Worm (Caenorhabditis elegans) whole organism, early embryonic: Measurements from ENCODE around the gene piki-1.

ENCODE experiments used
- aly-1 ChIP-seq: sonication (generic microtip); optimal IDR thresholded peaks from 2 replicates; lab custom pipeline; 2016; ENCODE audit warnings: missing genetic modification characterization, missing compliant biosample characterization
- ama-1 ChIP-seq: fragments of 150-350 bp; optimal IDR thresholded peaks from 2 replicates; lab custom pipeline; 2014
- ceh-13 ChIP-seq: fragments of 200-800 bp; sonication (Bioruptor generic); optimal IDR thresholded peaks from 2 replicates; lab custom pipeline; 2018; ENCODE audit warnings: mild to moderate bottlenecking, missing genetic modification characterization, missing compliant biosample characterization
- flt-1 ChIP-seq: fragments of 200-800 bp; sonication (Bioruptor generic); IDR thresholded peaks from 2 replicates; pipeline ENCODE4 v1.3.6; 2022; ENCODE audit warnings: missing genetic modification characterization, missing compliant biosample characterization
- hnd-1 ChIP-seq: sonication (generic microtip); optimal IDR thresholded peaks from 2 replicates; lab custom pipeline; 2016; ENCODE audit warnings: missing genetic modification characterization, missing compliant biosample characterization
- pes-1 ChIP-seq: fragments of 200-800 bp; sonication (Bioruptor generic); IDR thresholded peaks from 2 replicates; pipeline ENCODE4 v1.3.6; 2022; ENCODE audit warnings: missing genetic modification reagents, missing genetic modification characterization, missing compliant biosample characterization
- sea-1 ChIP-seq: fragments of 200-800 bp; sonication (Bioruptor generic); conservative IDR thresholded peaks from 2 replicates; pipeline ENCODE4 v1.3.6; 2022; ENCODE audit warnings: missing genetic modification characterization, missing compliant biosample characterization
- tbx-11 ChIP-seq: fragments of 200-800 bp; sonication (Bioruptor generic); IDR thresholded peaks from 2 replicates; pipeline ENCODE4 v1.3.6; 2022; ENCODE audit warnings: missing genetic modification characterization, missing compliant biosample characterization
- tra-4 ChIP-seq: sonication (generic microtip); optimal IDR thresholded peaks from 2 replicates; lab custom pipeline; 2017; ENCODE audit warnings: missing genetic modification characterization, missing compliant biosample characterization

DNA sequence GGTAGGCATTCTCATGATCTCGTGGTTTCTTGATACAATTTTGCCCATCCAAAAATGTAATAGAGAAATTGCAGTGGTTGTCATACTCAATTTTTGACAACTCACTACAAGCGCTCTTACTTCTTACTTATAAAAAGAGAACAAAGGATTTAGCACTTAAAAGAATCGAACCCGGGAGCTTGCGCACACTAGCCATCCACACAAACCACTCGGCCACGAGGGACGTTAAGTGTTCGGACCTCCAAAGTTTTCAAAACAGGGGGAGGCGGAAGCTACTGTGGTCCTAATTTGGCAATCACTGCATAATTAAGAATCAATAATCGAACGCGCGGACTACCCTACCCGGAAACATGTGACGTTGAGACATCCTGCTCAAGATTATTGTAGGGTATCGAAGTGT, 3.5 kb downstream of the piki-1 start:
- no peak for TF ChIP-seq ama-1 (lab: Kevin White, UChicago)
- TF ChIP-seq aly-1 (tag; lab: Kevin White, UChicago): no peak
- no peak for TF ChIP-seq ceh-13 (GFP tag; lab: Kevin White, UChicago)
- no peak for TF ChIP-seq flt-1 (GFP tag; lab: Robert Waterston, UW)
- no peak for TF ChIP-seq tra-4 (tag; lab: Kevin White, UChicago)
- TF ChIP-seq sea-1 (GFP tag; lab: Robert Waterston, UW): no peak
- no peak for TF ChIP-seq hnd-1 (tag; lab: Kevin White, UChicago)
- no peak for TF ChIP-seq tbx-11 (GFP tag; lab: Robert Waterston, UW)
- no peak for TF ChIP-seq pes-1 (GFP tag; lab: Robert Waterston, UW)
